Worm (Caenorhabditis elegans) whole organism, L1 larva: Measurements from ENCODE around the gene C37C3.1.

Experiments used
- C34B4.2 ChIP-seq: sonication (generic microtip); optimal IDR thresholded peaks from 2 replicates; lab custom pipeline; 2017; ENCODE audit warnings: mild to moderate bottlenecking, missing genetic modification characterization, missing compliant biosample characterization
- Y116A8C.19 ChIP-seq: sonication (generic microtip); optimal IDR thresholded peaks from 2 replicates; lab custom pipeline; 2016; ENCODE audit warnings: missing compliant biosample characterization, missing genetic modification characterization, borderline replicate concordance
- alr-1 ChIP-seq: fragments of 200-800 bp; sonication (Bioruptor generic); optimal IDR thresholded peaks from 2 replicates; lab custom pipeline; 2018; ENCODE audit warnings: borderline replicate concordance, mild to moderate bottlenecking, missing genetic modification characterization, missing compliant biosample characterization
- ama-1 ChIP-seq: fragments of 150-350 bp; optimal IDR thresholded peaks from 2 replicates; lab custom pipeline; 2014
- blmp-1 ChIP-seq: fragments of 150-350 bp; optimal IDR thresholded peaks from 2 replicates; lab custom pipeline; 2014; ENCODE audit warnings: missing biosample characterization, missing genetic modification characterization
- efl-1 ChIP-seq, 4 experiments: fragments of 150-350 bp; optimal IDR thresholded peaks in 3 of 4; peaks in 1 of 4; 1 replicate in 1 of 4; 2 replicates in 3 of 4; lab custom pipeline; 2014; ENCODE audit warnings: missing biosample characterization in 2 of 4, missing genetic modification characterization in 2 of 4, missing genetic modification reagents in 2 of 4
- egl-13 ChIP-seq: sonication (generic microtip); optimal IDR thresholded peaks from 2 replicates; lab custom pipeline; 2016; ENCODE audit warnings: missing genotype, missing genetic modification reagents, missing genetic modification characterization, missing compliant biosample characterization
- elt-2 ChIP-seq: sonication (generic microtip); optimal IDR thresholded peaks from 2 replicates; lab custom pipeline; 2016; ENCODE audit warnings: missing genetic modification characterization, mild to moderate bottlenecking, inconsistent platforms, missing compliant biosample characterization, missing genetic modification reagents
- fkh-10 ChIP-seq: sonication (generic microtip); optimal IDR thresholded peaks from 2 replicates; lab custom pipeline; 2017; ENCODE audit warnings: missing biosample characterization, missing genetic modification reagents, missing genetic modification characterization
- irx-1 ChIP-seq: sonication (generic microtip); optimal IDR thresholded peaks from 2 replicates; lab custom pipeline; 2016; ENCODE audit warnings: missing genetic modification characterization, missing compliant biosample characterization
- isw-1 ChIP-seq: fragments of 200-800 bp; sonication (Bioruptor generic); IDR thresholded peaks from 2 replicates; pipeline ENCODE4 v1.3.6; 2022; ENCODE audit warnings: missing genetic modification characterization, missing compliant biosample characterization
- lin-13 ChIP-seq: fragments of 150-350 bp; optimal IDR thresholded peaks from 2 replicates; lab custom pipeline; 2014; ENCODE audit warnings: missing biosample characterization, missing genetic modification reagents, missing genetic modification characterization
- lin-35 ChIP-seq, 2 experiments: fragments of 150-350 bp; optimal IDR thresholded peaks; 2 replicates each; lab custom pipeline; 2014; ENCODE audit warnings: missing biosample characterization in 2 of 2, missing genetic modification characterization in 2 of 2, missing genetic modification reagents in 2 of 2
- mab-9 ChIP-seq: fragments of 200-800 bp; sonication (Bioruptor generic); IDR thresholded peaks from 2 replicates; pipeline ENCODE4 v1.3.6; 2022; ENCODE audit warnings: missing genetic modification reagents, missing genetic modification characterization, missing compliant biosample characterization
- mef-2 ChIP-seq: fragments of 150-350 bp; optimal IDR thresholded peaks from 2 replicates; lab custom pipeline; 2014; ENCODE audit warnings: missing biosample characterization, missing genetic modification characterization
- mep-1 ChIP-seq: fragments of 150-350 bp; optimal IDR thresholded peaks from 2 replicates; lab custom pipeline; 2014; ENCODE audit warnings: missing biosample characterization, missing genetic modification characterization
- nhr-19 ChIP-seq: fragments of 200-800 bp; sonication (Bioruptor generic); conservative IDR thresholded peaks from 2 replicates; pipeline ENCODE4 v1.3.6; 2022; ENCODE audit warnings: missing genetic modification characterization, missing compliant biosample characterization
- nhr-76 ChIP-seq: sonication (generic microtip); optimal IDR thresholded peaks from 2 replicates; lab custom pipeline; 2017; ENCODE audit warnings: missing biosample characterization, missing genetic modification characterization
- nhr-85 ChIP-seq: sonication (generic microtip); peaks from one replicate; lab custom pipeline; 2016; ENCODE audit warnings: missing genetic modification characterization, inconsistent platforms, missing compliant biosample characterization
- pag-3 ChIP-seq: sonication (generic microtip); optimal IDR thresholded peaks from 2 replicates; lab custom pipeline; 2017; ENCODE audit warnings: missing genetic modification characterization, mild to moderate bottlenecking, missing compliant biosample characterization, antibody characterized with exemption, borderline replicate concordance; ENCODE audit not compliant: insufficient read depth
- pax-3 ChIP-seq: fragments of 200-800 bp; sonication (Bioruptor generic); optimal IDR thresholded peaks from 2 replicates; lab custom pipeline; 2018; ENCODE audit warnings: mild to moderate bottlenecking, missing genetic modification characterization, moderate library complexity, missing compliant biosample characterization
- pqm-1 ChIP-seq: sonication (generic microtip); optimal IDR thresholded peaks from 3 replicates; lab custom pipeline; 2017; ENCODE audit warnings: missing biosample characterization, missing genetic modification characterization
- skn-1 ChIP-seq: fragments of 150-350 bp; optimal IDR thresholded peaks from 2 replicates; lab custom pipeline; 2014; ENCODE audit warnings: missing biosample characterization, missing genetic modification characterization
- snpc-4 ChIP-seq: fragments of 150-350 bp; optimal IDR thresholded peaks from 2 replicates; lab custom pipeline; 2014; ENCODE audit warnings: missing biosample characterization, missing genetic modification characterization
- swsn-7 ChIP-seq: sonication (generic microtip); optimal IDR thresholded peaks from 2 replicates; lab custom pipeline; 2016; ENCODE audit warnings: missing genetic modification characterization, missing compliant biosample characterization
- tbx-2 ChIP-seq: sonication (generic microtip); optimal IDR thresholded peaks from 2 replicates; lab custom pipeline; 2016; ENCODE audit warnings: missing genetic modification characterization, missing compliant biosample characterization
- unc-30 ChIP-seq: sonication (generic microtip); optimal IDR thresholded peaks from 2 replicates; lab custom pipeline; 2017; ENCODE audit warnings: missing biosample characterization, missing genetic modification characterization
- unc-62 ChIP-seq: fragments of 150-350 bp; optimal IDR thresholded peaks from 2 replicates; lab custom pipeline; 2014; ENCODE audit warnings: missing biosample characterization, missing genetic modification reagents, missing genetic modification characterization
- vab-15 ChIP-seq: sonication (generic microtip); optimal IDR thresholded peaks from 2 replicates; lab custom pipeline; 2017; ENCODE audit warnings: missing genotype, mild to moderate bottlenecking, missing genetic modification characterization, missing compliant biosample characterization
- xbp-1 ChIP-seq: sonication (generic microtip); optimal IDR thresholded peaks from 2 replicates; lab custom pipeline; 2016; ENCODE audit warnings: missing genetic modification characterization, missing compliant biosample characterization

Gene C37C3.1

ce11 chrV:7854603-7855002 is 3.2 kb upstream of the C37C3.1 start, which contains the start of the genes C37C3.9 and C37C3.18 (continued):
- no peak for TF ChIP-seq vab-15
- TF ChIP-seq isw-1: peak; percentile 77
- peak; percentile 81 for TF ChIP-seq swsn-7
- TF ChIP-seq unc-62: no peak
- TF ChIP-seq lin-13 (GFP tag; lab: Kevin White, UChicago): peak; percentile 76

ce11 chrV:7855382-7855994 is 2.3 kb upstream of the C37C3.1 start, which contains the start of gene C37C3.2:
TSS of gene C37C3.2 (plus strand) at chrV:7855944.
- TF ChIP-seq skn-1 (tag; lab: Kevin White, UChicago): no peak
- peak in 1 of 2 experiments; percentile 38 for TF ChIP-seq lin-35 (GFP tag; optimal IDR thresholded peaks at IDR 0.05; lab: Kevin White, UChicago)
- TF ChIP-seq nhr-85 (tag; lab: Kevin White, UChicago): peak; percentile 39

ce11 chrV:7856641-7857040 is 1.1 kb upstream of the C37C3.1 start:
- TF ChIP-seq nhr-19 (GFP tag; lab: Robert Waterston, UW) (no peak), efl-1 (optimal IDR thresholded peaks at IDR 0.05; lab: Kevin White, UChicago) (no peak), efl-1 (GFP tag; optimal IDR thresholded peaks at IDR 0.05 in 1 of 2; lab: Kevin White, UChicago) (peak in 1 of 2 experiments; percentile 63)

- no peak for TF ChIP-seq mef-2 (tag; lab: Kevin White, UChicago)
- no peak for TF ChIP-seq ama-1 (lab: Kevin White, UChicago)
- TF ChIP-seq mep-1 (tag; lab: Kevin White, UChicago): no peak
- TF ChIP-seq fkh-10 (GFP tag; lab: Kevin White, UChicago): no peak
- TF ChIP-seq C34B4.2 (tag; lab: Kevin White, UChicago): no peak
- no peak for TF ChIP-seq mab-9 (GFP tag; lab: Robert Waterston, UW)
- TF ChIP-seq, all 84 proteins: peak for 0
These were observed 4.0 kb downstream of the C37C3.1 start, which contains the start of gene C37C3.17 for ce11 chrV:7861792-7862191. TSS of gene C37C3.17 (minus strand) at chrV:7861892.

ce11 chrV:7863020-7863523 is 5.3 kb downstream of the C37C3.1 start, which contains the start of gene C37C3.10:
TSS of gene C37C3.10 (minus strand) at chrV:7863070.
- TF ChIP-seq irx-1 (tag; lab: Kevin White, UChicago) (no peak), xbp-1 (no peak), Y116A8C.19 (tag; lab: Kevin White, UChicago) (no peak), fkh-10 (GFP tag; lab: Kevin White, UChicago) (no peak), pag-3 (tag; lab: Kevin White, UChicago) (no peak), pqm-1 (tag; lab: Kevin White, UChicago) (no peak), egl-13 (tag; lab: Kevin White, UChicago) (no peak)
- TF ChIP-seq, all 84 proteins: peak for 0

- TF ChIP-seq tbx-2 (no peak), unc-30 (tag; lab: Kevin White, UChicago) (no peak), pax-3 (tag; lab: Kevin White, UChicago) (no peak), snpc-4 (tag; lab: Kevin White, UChicago) (no peak), nhr-76 (no peak), elt-2 (tag; lab: Kevin White, UChicago) (no peak), alr-1 (no peak)
These were observed 6.9 kb downstream of the C37C3.1 start, which contains the start of gene C37C3.11 for ce11 chrV:7864663-7865062. TSS of gene C37C3.11 (minus strand) at chrV:7864763.

- TF ChIP-seq skn-1 (tag; lab: Kevin White, UChicago) (no peak), blmp-1 (tag; lab: Kevin White, UChicago) (peak; percentile 75)
These were observed 12.9 kb downstream of the C37C3.1 start, which contains the start of gene nipi-4 for ce11 chrV:7870707-7871106. TSS of gene nipi-4 (minus strand) at chrV:7870807.
